Worm (Caenorhabditis elegans) whole organism, L1 larva: Measurements from ENCODE around the gene C45B11.2.

Source experiments
- aha-1 ChIP-seq: fragments of 150-350 bp; optimal IDR thresholded peaks from 2 replicates; lab custom pipeline; 2014; ENCODE audit warnings: missing biosample characterization, missing genetic modification characterization
- alr-1 ChIP-seq: fragments of 200-800 bp; sonication (Bioruptor generic); optimal IDR thresholded peaks from 2 replicates; lab custom pipeline; 2018; ENCODE audit warnings: borderline replicate concordance, mild to moderate bottlenecking, missing genetic modification characterization, missing compliant biosample characterization
- ceh-82 ChIP-seq, 3 experiments: fragments of 150-350 bp in 1 of 3; sonication (generic microtip) in 2 of 3; optimal IDR thresholded peaks; 2 replicates each; lab custom pipeline; 2014 to 2017; ENCODE audit warnings: missing biosample characterization in 3 of 3, missing genetic modification characterization in 3 of 3
- ceh-90 ChIP-seq: sonication (generic microtip); optimal IDR thresholded peaks from 2 replicates; lab custom pipeline; 2016; ENCODE audit warnings: missing genetic modification characterization, missing compliant biosample characterization
- dpl-1 ChIP-seq, 3 experiments: fragments of 150-350 bp in 2 of 3; sonication (generic microtip) in 1 of 3; optimal IDR thresholded peaks; 2 replicates each; lab custom pipeline; 2014 to 2017; ENCODE audit warnings: missing biosample characterization in 3 of 3, missing genetic modification characterization in 3 of 3, missing genetic modification reagents in 3 of 3
- dsc-1 ChIP-seq: sonication (generic microtip); optimal IDR thresholded peaks from 2 replicates; lab custom pipeline; 2016; ENCODE audit warnings: mild to moderate bottlenecking, missing genetic modification characterization, missing compliant biosample characterization
- efl-3 ChIP-seq: fragments of 200-800 bp; sonication (Bioruptor generic); optimal IDR thresholded peaks from 2 replicates; lab custom pipeline; 2018; ENCODE audit warnings: mild to moderate bottlenecking, missing genetic modification characterization, missing compliant biosample characterization
- egl-13 ChIP-seq: sonication (generic microtip); optimal IDR thresholded peaks from 2 replicates; lab custom pipeline; 2016; ENCODE audit warnings: missing genotype, missing genetic modification reagents, missing genetic modification characterization, missing compliant biosample characterization
- elt-2 ChIP-seq: sonication (generic microtip); optimal IDR thresholded peaks from 2 replicates; lab custom pipeline; 2016; ENCODE audit warnings: missing genetic modification characterization, mild to moderate bottlenecking, inconsistent platforms, missing compliant biosample characterization, missing genetic modification reagents
- ets-5 ChIP-seq: fragments of 200-800 bp; sonication (Bioruptor generic); IDR thresholded peaks from 2 replicates; pipeline ENCODE4 v1.3.6; 2022; ENCODE audit warnings: missing genetic modification characterization, missing compliant biosample characterization
- fkh-10 ChIP-seq: sonication (generic microtip); optimal IDR thresholded peaks from 2 replicates; lab custom pipeline; 2017; ENCODE audit warnings: missing biosample characterization, missing genetic modification reagents, missing genetic modification characterization
- fkh-4 ChIP-seq: sonication (generic microtip); optimal IDR thresholded peaks from 2 replicates; lab custom pipeline; 2016; ENCODE audit warnings: missing compliant biosample characterization, missing genetic modification characterization, borderline replicate concordance
- fkh-8 ChIP-seq: sonication (generic microtip); optimal IDR thresholded peaks from 2 replicates; lab custom pipeline; 2016; ENCODE audit warnings: mild to moderate bottlenecking, missing genetic modification characterization, missing compliant biosample characterization
- grh-1 ChIP-seq: fragments of 200-800 bp; sonication (Bioruptor generic); IDR thresholded peaks from 2 replicates; pipeline ENCODE4 v1.3.6; 2022; ENCODE audit warnings: missing genetic modification reagents, missing genetic modification characterization, missing compliant biosample characterization
- isw-1 ChIP-seq: fragments of 200-800 bp; sonication (Bioruptor generic); IDR thresholded peaks from 2 replicates; pipeline ENCODE4 v1.3.6; 2022; ENCODE audit warnings: missing genetic modification characterization, missing compliant biosample characterization
- lin-13 ChIP-seq: fragments of 150-350 bp; optimal IDR thresholded peaks from 2 replicates; lab custom pipeline; 2014; ENCODE audit warnings: missing biosample characterization, missing genetic modification reagents, missing genetic modification characterization
- lin-14 ChIP-seq: fragments of 200-800 bp; sonication (Bioruptor generic); optimal IDR thresholded peaks from 2 replicates; lab custom pipeline; 2018; ENCODE audit warnings: mild to moderate bottlenecking, missing genetic modification characterization, moderate library complexity, missing compliant biosample characterization
- lin-35 ChIP-seq, 2 experiments: fragments of 150-350 bp; optimal IDR thresholded peaks; 2 replicates each; lab custom pipeline; 2014; ENCODE audit warnings: missing biosample characterization in 2 of 2, missing genetic modification characterization in 2 of 2, missing genetic modification reagents in 2 of 2
- lir-3 ChIP-seq: sonication (generic microtip); optimal IDR thresholded peaks from 2 replicates; lab custom pipeline; 2016; ENCODE audit warnings: mild to moderate bottlenecking, missing genetic modification characterization, moderate library complexity, missing compliant biosample characterization; ENCODE audit not compliant: poor library complexity
- lsy-2 ChIP-seq, 2 experiments: fragments of 150-350 bp; optimal IDR thresholded peaks; 2 replicates each; lab custom pipeline; 2014; ENCODE audit warnings: missing biosample characterization in 2 of 2, missing genetic modification characterization in 2 of 2
- mab-9 ChIP-seq: fragments of 200-800 bp; sonication (Bioruptor generic); IDR thresholded peaks from 2 replicates; pipeline ENCODE4 v1.3.6; 2022; ENCODE audit warnings: missing genetic modification reagents, missing genetic modification characterization, missing compliant biosample characterization
- mef-2 ChIP-seq: fragments of 150-350 bp; optimal IDR thresholded peaks from 2 replicates; lab custom pipeline; 2014; ENCODE audit warnings: missing biosample characterization, missing genetic modification characterization
- mep-1 ChIP-seq: fragments of 150-350 bp; optimal IDR thresholded peaks from 2 replicates; lab custom pipeline; 2014; ENCODE audit warnings: missing biosample characterization, missing genetic modification characterization
- nhr-11 ChIP-seq: fragments of 150-350 bp; optimal IDR thresholded peaks from 2 replicates; lab custom pipeline; 2014; ENCODE audit warnings: missing biosample characterization, missing genetic modification characterization
- nhr-19 ChIP-seq: fragments of 200-800 bp; sonication (Bioruptor generic); conservative IDR thresholded peaks from 2 replicates; pipeline ENCODE4 v1.3.6; 2022; ENCODE audit warnings: missing genetic modification characterization, missing compliant biosample characterization
- nhr-20 ChIP-seq: sonication (generic microtip); optimal IDR thresholded peaks from 2 replicates; lab custom pipeline; 2016; ENCODE audit warnings: mild to moderate bottlenecking, missing genetic modification characterization, missing compliant biosample characterization
- nhr-237 ChIP-seq: fragments of 150-350 bp; optimal IDR thresholded peaks from 2 replicates; lab custom pipeline; 2014; ENCODE audit warnings: missing biosample characterization, missing genetic modification characterization
- nhr-77 ChIP-seq: fragments of 150-350 bp; optimal IDR thresholded peaks from 2 replicates; lab custom pipeline; 2014; ENCODE audit warnings: missing biosample characterization, missing genetic modification characterization
- nhr-84 ChIP-seq: sonication (generic microtip); optimal IDR thresholded peaks from 2 replicates; lab custom pipeline; 2017; ENCODE audit warnings: missing biosample characterization, missing genetic modification characterization
- nhr-85 ChIP-seq: sonication (generic microtip); peaks from one replicate; lab custom pipeline; 2016; ENCODE audit warnings: missing genetic modification characterization, inconsistent platforms, missing compliant biosample characterization
- nhr-90 ChIP-seq: sonication (generic microtip); optimal IDR thresholded peaks from 2 replicates; lab custom pipeline; 2016; ENCODE audit warnings: mild to moderate bottlenecking, missing genetic modification characterization, missing compliant biosample characterization; ENCODE audit not compliant: poor library complexity
- pax-3 ChIP-seq: fragments of 200-800 bp; sonication (Bioruptor generic); optimal IDR thresholded peaks from 2 replicates; lab custom pipeline; 2018; ENCODE audit warnings: mild to moderate bottlenecking, missing genetic modification characterization, moderate library complexity, missing compliant biosample characterization
- rnt-1 ChIP-seq: sonication (generic microtip); optimal IDR thresholded peaks from 2 replicates; lab custom pipeline; 2016; ENCODE audit warnings: mild to moderate bottlenecking, missing genetic modification characterization, moderate library complexity, missing compliant biosample characterization
- skn-1 ChIP-seq: fragments of 150-350 bp; optimal IDR thresholded peaks from 2 replicates; lab custom pipeline; 2014; ENCODE audit warnings: missing biosample characterization, missing genetic modification characterization
- swsn-7 ChIP-seq: sonication (generic microtip); optimal IDR thresholded peaks from 2 replicates; lab custom pipeline; 2016; ENCODE audit warnings: missing genetic modification characterization, missing compliant biosample characterization
- tbx-2 ChIP-seq: sonication (generic microtip); optimal IDR thresholded peaks from 2 replicates; lab custom pipeline; 2016; ENCODE audit warnings: missing genetic modification characterization, missing compliant biosample characterization
- unc-30 ChIP-seq: sonication (generic microtip); optimal IDR thresholded peaks from 2 replicates; lab custom pipeline; 2017; ENCODE audit warnings: missing biosample characterization, missing genetic modification characterization
- unc-62 ChIP-seq: fragments of 150-350 bp; optimal IDR thresholded peaks from 2 replicates; lab custom pipeline; 2014; ENCODE audit warnings: missing biosample characterization, missing genetic modification reagents, missing genetic modification characterization
- unc-86 ChIP-seq: sonication (generic microtip); optimal IDR thresholded peaks from 2 replicates; lab custom pipeline; 2016; ENCODE audit warnings: missing genetic modification characterization, missing compliant biosample characterization
- unc-98 ChIP-seq: fragments of 200-800 bp; sonication (Bioruptor generic); IDR thresholded peaks from 2 replicates; pipeline ENCODE4 v1.3.6; 2022; ENCODE audit warnings: missing genetic modification characterization, missing compliant biosample characterization
- vab-15 ChIP-seq: sonication (generic microtip); optimal IDR thresholded peaks from 2 replicates; lab custom pipeline; 2017; ENCODE audit warnings: missing genotype, mild to moderate bottlenecking, missing genetic modification characterization, missing compliant biosample characterization
- zag-1 ChIP-seq: fragments of 150-350 bp; optimal IDR thresholded peaks from 2 replicates; lab custom pipeline; 2014; ENCODE audit warnings: missing biosample characterization, missing genetic modification characterization
- ztf-4 ChIP-seq: fragments of 150-350 bp; optimal IDR thresholded peaks from 2 replicates; lab custom pipeline; 2014; ENCODE audit warnings: missing biosample characterization, missing genetic modification characterization

Gene C45B11.2

DNA sequence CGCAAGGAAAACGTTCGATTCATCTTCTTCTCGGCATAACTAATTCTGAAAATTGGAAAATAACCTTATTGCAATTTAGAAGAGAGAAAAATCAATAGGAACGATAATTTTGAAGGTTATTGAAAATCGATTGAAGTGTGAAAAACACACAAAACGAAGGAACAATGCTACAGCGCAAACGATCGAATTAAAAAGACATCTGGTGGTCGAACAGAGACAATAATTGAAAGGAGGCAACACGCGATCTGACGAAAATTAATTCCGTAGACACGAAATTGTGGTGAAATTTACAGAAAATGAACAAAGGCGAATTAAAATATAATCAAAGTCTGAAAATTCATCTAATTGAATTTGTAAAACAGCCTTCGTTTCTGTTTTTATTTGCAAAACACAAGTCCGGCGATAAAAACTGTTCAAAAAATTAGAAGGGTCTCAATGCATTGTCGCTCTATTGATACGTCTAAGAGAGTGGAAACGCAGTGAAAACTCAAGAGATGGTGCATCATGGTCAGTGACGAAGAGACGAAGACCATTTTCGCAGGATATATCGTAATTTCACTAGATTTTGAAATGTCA is 3.0 kb upstream of the C45B11.2 start, which contains the start of gene pak-2 (continued):
- TF ChIP-seq lsy-2 (tag; optimal IDR thresholded peaks at IDR 0.05; lab: Kevin White, UChicago), result peak; percentile 73 to 91
- TF ChIP-seq ztf-4 (tag; lab: Kevin White, UChicago), result no peak
- peak; percentile 74 to 89 for TF ChIP-seq lin-35 (GFP tag; optimal IDR thresholded peaks at IDR 0.05; lab: Kevin White, UChicago)
- TF ChIP-seq swsn-7 (tag; lab: Kevin White, UChicago), result peak; percentile 80
- TF ChIP-seq fkh-4, result peak; percentile 85
- peak; percentile 90 for TF ChIP-seq lir-3 (tag; lab: Kevin White, UChicago)
- peak; percentile 94 for TF ChIP-seq pax-3
- peak; percentile 31 for TF ChIP-seq zag-1
- no peak for TF ChIP-seq efl-3 (GFP tag; lab: Kevin White, UChicago)
- peak; percentile 71 for TF ChIP-seq egl-13 (tag; lab: Kevin White, UChicago)
- peak; percentile 91 for TF ChIP-seq vab-15 (tag; lab: Kevin White, UChicago)
- peak; percentile 87 for TF ChIP-seq isw-1 (GFP tag; lab: Robert Waterston, UW)
- TF ChIP-seq mep-1 (tag; lab: Kevin White, UChicago), result peak; percentile 71
- peak; percentile 53; the same call in 1 of the 2 replicates for TF ChIP-seq mab-9 (GFP tag; lab: Robert Waterston, UW)
- TF ChIP-seq fkh-8 (tag; lab: Kevin White, UChicago), result peak; percentile 85
- TF ChIP-seq ceh-90 (tag; lab: Kevin White, UChicago), result peak; percentile 64
- peak; percentile 34 for TF ChIP-seq fkh-10
- peak; percentile 38 for TF ChIP-seq skn-1
- peak; percentile 31; the same call in 1 of the 2 replicates for TF ChIP-seq grh-1
- TF ChIP-seq dsc-1, result peak; percentile 85
- TF ChIP-seq nhr-237, result peak; percentile 59
- TF ChIP-seq unc-62, result no peak
- peak; percentile 32 to 64 (median 59) for TF ChIP-seq ceh-82 (tag; optimal IDR thresholded peaks at IDR 0.05; lab: Kevin White, UChicago)
- peak; percentile 74 for TF ChIP-seq lin-13
- peak; percentile 58 for TF ChIP-seq elt-2 (tag; lab: Kevin White, UChicago)
- peak; percentile 85 for TF ChIP-seq tbx-2 (tag; lab: Kevin White, UChicago)
- TF ChIP-seq aha-1 (tag; lab: Kevin White, UChicago), result no peak
- peak; percentile 85 for TF ChIP-seq nhr-90 (tag; lab: Kevin White, UChicago)
- TF ChIP-seq mef-2 (tag; lab: Kevin White, UChicago), result no peak
- TF ChIP-seq nhr-11 (tag; lab: Kevin White, UChicago), result no peak
- peak; percentile 73 for TF ChIP-seq unc-86 (tag; lab: Kevin White, UChicago)
- TF ChIP-seq unc-98 (GFP tag; lab: Robert Waterston, UW), result peak; percentile 76; the same call in 1 of the 2 replicates

DNA sequence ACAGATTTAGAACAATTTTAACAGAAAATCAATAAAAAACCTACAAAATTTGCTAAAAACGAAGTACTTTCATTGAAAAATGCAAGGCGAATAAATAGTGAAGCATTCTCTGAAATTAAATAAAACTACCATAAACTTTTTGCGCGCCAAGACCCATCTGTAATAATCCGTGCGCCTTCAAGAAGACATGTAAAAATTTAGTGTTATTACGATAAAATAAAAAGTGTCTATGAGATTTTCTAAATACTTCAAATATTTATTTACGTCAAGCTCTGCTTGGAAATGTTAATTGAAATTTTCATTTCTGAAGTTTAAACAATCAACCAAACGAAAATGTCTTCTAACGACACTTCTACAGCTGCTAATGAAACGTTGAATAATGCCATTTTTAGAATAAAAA is 2.5 kb upstream of the C45B11.2 start, which contains the start of gene C45B11.9:
C45B11.9 (plus strand) TSS at position 301 of the 400 bp plus-strand sequence.
- TF ChIP-seq rnt-1 (tag; lab: Kevin White, UChicago) (no peak), aha-1 (tag; lab: Kevin White, UChicago) (no peak), lin-14 (GFP tag; lab: Kevin White, UChicago) (no peak), fkh-10 (no peak), lsy-2 (tag; optimal IDR thresholded peaks at IDR 0.05; lab: Kevin White, UChicago) (no peak), tbx-2 (tag; lab: Kevin White, UChicago) (no peak), ets-5 (GFP tag; lab: Robert Waterston, UW) (no peak), nhr-19 (GFP tag; lab: Robert Waterston, UW) (no peak), grh-1 (no peak), ceh-90 (tag; lab: Kevin White, UChicago) (no peak), alr-1 (tag; lab: Kevin White, UChicago) (no peak), nhr-77 (tag; lab: Kevin White, UChicago) (no peak), nhr-85 (no peak), skn-1 (no peak), nhr-20 (tag; lab: Kevin White, UChicago) (no peak), lin-35 (GFP tag; optimal IDR thresholded peaks at IDR 0.05; lab: Kevin White, UChicago) (no peak), dpl-1 (GFP tag; optimal IDR thresholded peaks at IDR 0.05; lab: Kevin White, UChicago) (no peak), unc-30 (no peak), nhr-84 (tag; lab: Kevin White, UChicago) (no peak), elt-2 (tag; lab: Kevin White, UChicago) (no peak)
